Worm (Caenorhabditis elegans): Measurements from ENCODE around the gene best-2.

ce11 chrIV:13075625-13076252 is 37.1 kb downstream of the best-2 start:
- TF ChIP-seq W03F9.2 (tag; optimal IDR thresholded peaks at IDR 0.05), result no peak
- TF ChIP-seq him-1 (tag; optimal IDR thresholded peaks at IDR 0.05), result no peak
- TF ChIP-seq dao-5 (tag; optimal IDR thresholded peaks at IDR 0.05), result no peak

Data from whole organism, L4/young adult.